Fruit fly (Drosophila melanogaster) whole organism, embryonic: ENCODE data around the gene ND-18.

Source experiments
- Abd-B ChIP-seq: fragments of 200-800 bp; sonication (Bioruptor generic); optimal IDR thresholded peaks from 2 replicates; lab custom pipeline; 2018; ENCODE audit warnings: missing biosample characterization, mild to moderate bottlenecking, missing genetic modification characterization, moderate library complexity
- Aef1 ChIP-seq: fragments of 200-800 bp; sonication (Bioruptor generic); IDR thresholded peaks from 3 replicates; pipeline ENCODE4 v1.3.6; 2022; ENCODE audit warnings: missing biosample characterization, missing genetic modification characterization
- B-H1 ChIP-seq: fragments of 200-800 bp; sonication (Bioruptor generic); IDR thresholded peaks from 3 replicates; pipeline ENCODE4 v1.3.6; 2022; ENCODE audit warnings: missing biosample characterization, missing genetic modification characterization
- Bgb ChIP-seq: fragments of 200-800 bp; sonication (Bioruptor generic); IDR thresholded peaks from 2 replicates; pipeline ENCODE4 v1.3.6; 2022; ENCODE audit warnings: missing biosample characterization, missing genetic modification characterization; ENCODE audit not compliant: partially characterized antibody
- CG10321 ChIP-seq: fragments of 200-800 bp; sonication (Bioruptor generic); IDR thresholded peaks from 2 replicates; pipeline ENCODE4 v1.3.6; 2022; ENCODE audit warnings: missing biosample characterization, missing genetic modification characterization
- CG12219 ChIP-seq: fragments of 200-800 bp; sonication (Bioruptor generic); optimal IDR thresholded peaks from 3 replicates; lab custom pipeline; 2018; ENCODE audit warnings: missing biosample characterization, mild to moderate bottlenecking, missing genetic modification characterization
- CG12942 ChIP-seq: fragments of 200-800 bp; sonication (Bioruptor generic); optimal IDR thresholded peaks from 3 replicates; lab custom pipeline; 2016; ENCODE audit warnings: missing biosample characterization, missing genetic modification characterization
- CG13424 ChIP-seq: fragments of 200-800 bp; sonication (Bioruptor generic); optimal IDR thresholded peaks from 2 replicates; lab custom pipeline; 2019; ENCODE audit warnings: missing biosample characterization, mild to moderate bottlenecking, missing genetic modification characterization, moderate library complexity
- CG15514 ChIP-seq: fragments of 200-800 bp; sonication (Bioruptor generic); optimal IDR thresholded peaks from 3 replicates; lab custom pipeline; 2017; ENCODE audit warnings: missing biosample characterization, missing genetic modification characterization, mild to moderate bottlenecking, moderate library complexity, missing genetic modification reagents
- CG15696 ChIP-seq: fragments of 200-800 bp; sonication (Bioruptor generic); optimal IDR thresholded peaks from 2 replicates; lab custom pipeline; 2019; ENCODE audit warnings: missing biosample characterization, mild to moderate bottlenecking, missing genetic modification characterization, moderate library complexity
- CG1603 ChIP-seq: fragments of 200-800 bp; sonication (Bioruptor generic); optimal IDR thresholded peaks from 2 replicates; lab custom pipeline; 2019; ENCODE audit warnings: missing biosample characterization, mild to moderate bottlenecking, missing genetic modification characterization, moderate library complexity
- CG17328 ChIP-seq: fragments of 200-800 bp; sonication (Bioruptor generic); IDR thresholded peaks from 2 replicates; pipeline ENCODE4 v1.3.6; 2022; ENCODE audit warnings: missing biosample characterization, missing genetic modification characterization
- CG2875 ChIP-seq: fragments of 200-800 bp; sonication (Bioruptor generic); optimal IDR thresholded peaks from 2 replicates; lab custom pipeline; 2017; ENCODE audit warnings: missing biosample characterization, mild to moderate bottlenecking, missing genetic modification characterization, missing genetic modification reagents
- CG33557 ChIP-seq: fragments of 200-800 bp; sonication (Bioruptor generic); optimal IDR thresholded peaks from 2 replicates; lab custom pipeline; 2019; ENCODE audit warnings: missing biosample characterization, mild to moderate bottlenecking, missing genetic modification characterization, moderate library complexity
- CG3407 ChIP-seq: fragments of 200-800 bp; sonication (Bioruptor generic); optimal IDR thresholded peaks from 2 replicates; lab custom pipeline; 2018; ENCODE audit warnings: missing biosample characterization, mild to moderate bottlenecking, missing genetic modification characterization
- CG3847 ChIP-seq: fragments of 200-800 bp; sonication (Bioruptor generic); IDR thresholded peaks from 2 replicates; pipeline ENCODE4 v1.3.6; 2022; ENCODE audit warnings: missing biosample characterization, missing genetic modification characterization
- CG3995 ChIP-seq: fragments of 200-800 bp; sonication (Bioruptor generic); optimal IDR thresholded peaks from 3 replicates; lab custom pipeline; 2016; ENCODE audit warnings: missing biosample characterization, missing genetic modification characterization
- CG4360 ChIP-seq: fragments of 200-800 bp; sonication (Bioruptor generic); IDR thresholded peaks from 2 replicates; pipeline ENCODE4 v1.3.6; 2022; ENCODE audit warnings: missing biosample characterization, missing genetic modification characterization
- CG4730 ChIP-seq: fragments of 200-800 bp; sonication (Bioruptor generic); IDR thresholded peaks from 2 replicates; pipeline ENCODE4 v1.3.6; 2022; ENCODE audit warnings: missing biosample characterization, missing genetic modification characterization
- CG7928 ChIP-seq: fragments of 200-800 bp; sonication (Bioruptor generic); optimal IDR thresholded peaks from 2 replicates; lab custom pipeline; 2017; ENCODE audit warnings: missing biosample characterization, mild to moderate bottlenecking, missing genetic modification characterization
- CG9876 ChIP-seq: fragments of 200-800 bp; sonication (Bioruptor generic); optimal IDR thresholded peaks from 2 replicates; lab custom pipeline; 2016; ENCODE audit warnings: missing biosample characterization, missing genetic modification characterization
- CTCF ChIP-seq: fragments of 200-800 bp; sonication (Bioruptor generic); optimal IDR thresholded peaks from 2 replicates; lab custom pipeline; 2017; ENCODE audit warnings: missing biosample characterization, mild to moderate bottlenecking, missing genetic modification characterization, moderate library complexity
- Deaf1 ChIP-seq: fragments of 200-800 bp; optimal IDR thresholded peaks from 3 replicates; lab custom pipeline; 2019; ENCODE audit warnings: missing biosample characterization, mild to moderate bottlenecking, missing genetic modification characterization, moderate library complexity
- Dip3 ChIP-seq: fragments of 200-800 bp; sonication (Bioruptor generic); optimal IDR thresholded peaks from 3 replicates; lab custom pipeline; 2016; ENCODE audit warnings: missing biosample characterization, missing genetic modification characterization
- Eip74EF ChIP-seq, 2 experiments: fragments of 200-800 bp in 1 of 2; fragments of >200 bp in 1 of 2; sonication (Bioruptor generic) in 1 of 2; optimal IDR thresholded peaks; 2 replicates each; lab custom pipeline; 2017 to 2019; ENCODE audit warnings: missing biosample characterization in 2 of 2, missing genetic modification characterization in 2 of 2, mild to moderate bottlenecking in 1 of 2, moderate library complexity in 1 of 2
- Ets97D ChIP-seq: fragments of 200-800 bp; sonication (Bioruptor generic); optimal IDR thresholded peaks from 3 replicates; lab custom pipeline; 2016; ENCODE audit warnings: missing biosample characterization, missing genetic modification characterization
- Fer2 ChIP-seq: fragments of 200-800 bp; sonication (Bioruptor generic); optimal IDR thresholded peaks from 2 replicates; lab custom pipeline; 2018; ENCODE audit warnings: missing biosample characterization, mild to moderate bottlenecking, missing genetic modification characterization, moderate library complexity
- GATAe ChIP-seq: fragments of 200-800 bp; sonication (Bioruptor generic); conservative IDR thresholded peaks from 2 replicates; pipeline ENCODE4 v1.3.6; 2022; ENCODE audit warnings: missing biosample characterization, missing genetic modification characterization
- MESR4 ChIP-seq: fragments of 200-800 bp; sonication (Bioruptor generic); optimal IDR thresholded peaks from 2 replicates; lab custom pipeline; 2018; ENCODE audit warnings: missing biosample characterization, mild to moderate bottlenecking, missing genetic modification characterization, moderate library complexity
- Mad ChIP-seq: fragments of 200-800 bp; sonication (Bioruptor generic); optimal IDR thresholded peaks from 2 replicates; lab custom pipeline; 2016; ENCODE audit warnings: missing biosample characterization, missing genetic modification characterization
- Mrtf ChIP-seq: fragments of 200-800 bp; sonication (Bioruptor generic); IDR thresholded peaks from 3 replicates; pipeline ENCODE4 v1.3.6; 2022; ENCODE audit warnings: missing biosample characterization, missing genetic modification characterization
- NfI ChIP-seq: fragments of 200-800 bp; sonication (Bioruptor generic); optimal IDR thresholded peaks from 3 replicates; lab custom pipeline; 2018; ENCODE audit warnings: missing biosample characterization, mild to moderate bottlenecking, missing genetic modification characterization, moderate library complexity
- Oli ChIP-seq: fragments of 200-800 bp; sonication (Bioruptor generic); optimal IDR thresholded peaks from 2 replicates; lab custom pipeline; 2018; ENCODE audit warnings: missing biosample characterization, mild to moderate bottlenecking, missing genetic modification characterization, moderate library complexity
- Ssrp ChIP-seq: fragments of 200-800 bp; sonication (Bioruptor generic); optimal IDR thresholded peaks from 2 replicates; lab custom pipeline; 2018; ENCODE audit warnings: missing biosample characterization, mild to moderate bottlenecking, missing genetic modification characterization, moderate library complexity
- Stat92E ChIP-seq, 3 experiments: fragments of >200 bp in 2 of 3; fragments of 200-800 bp in 1 of 3; sonication (Bioruptor generic) in 1 of 3; optimal IDR thresholded peaks; 2 replicates each; lab custom pipeline; 2017 to 2019; ENCODE audit warnings: missing biosample characterization in 3 of 3, missing genetic modification characterization in 3 of 3, mild to moderate bottlenecking in 1 of 3, moderate library complexity in 1 of 3
- YL-1 ChIP-seq: fragments of 200-800 bp; sonication (Bioruptor generic); optimal IDR thresholded peaks from 3 replicates; lab custom pipeline; 2017; ENCODE audit warnings: missing biosample characterization, mild to moderate bottlenecking, missing genetic modification characterization
- ab ChIP-seq: fragments of 200-800 bp; sonication (Bioruptor generic); optimal IDR thresholded peaks from 2 replicates; lab custom pipeline; 2016; ENCODE audit warnings: missing biosample characterization, missing genetic modification characterization
- aop ChIP-seq: fragments of 200-800 bp; sonication (Bioruptor generic); IDR thresholded peaks from 2 replicates; pipeline ENCODE4 v1.3.6; 2022; ENCODE audit warnings: missing biosample characterization, missing genetic modification characterization
- ase ChIP-seq: fragments of 200-800 bp; sonication (Bioruptor generic); IDR thresholded peaks from 3 replicates; pipeline ENCODE4 v1.3.6; 2022; ENCODE audit warnings: missing biosample characterization, missing genetic modification characterization
- disco-r ChIP-seq: fragments of 200-800 bp; sonication (Bioruptor generic); optimal IDR thresholded peaks from 2 replicates; lab custom pipeline; 2016; ENCODE audit warnings: missing biosample characterization, missing genetic modification characterization
- grau ChIP-seq: fragments of 200-800 bp; optimal IDR thresholded peaks from 3 replicates; lab custom pipeline; 2019; ENCODE audit warnings: missing biosample characterization, mild to moderate bottlenecking, missing genetic modification characterization, moderate library complexity
- gt ChIP-seq: fragments of 200-800 bp; sonication (Bioruptor generic); IDR thresholded peaks from 2 replicates; pipeline ENCODE4 v1.3.6; 2022; ENCODE audit warnings: missing biosample characterization, missing genetic modification characterization
- jumu ChIP-seq: fragments of 200-800 bp; sonication (Bioruptor generic); optimal IDR thresholded peaks from 3 replicates; lab custom pipeline; 2016; ENCODE audit warnings: missing biosample characterization, missing genetic modification characterization
- kni ChIP-seq: fragments of 200-800 bp; sonication (Bioruptor generic); optimal IDR thresholded peaks from 3 replicates; lab custom pipeline; 2017; ENCODE audit warnings: mild to moderate bottlenecking, missing biosample characterization, missing genetic modification reagents, missing genetic modification characterization
- lilli ChIP-seq: fragments of 200-800 bp; sonication (Bioruptor generic); optimal IDR thresholded peaks from 3 replicates; lab custom pipeline; 2016; ENCODE audit warnings: missing biosample characterization, missing genetic modification characterization
- pb ChIP-seq: fragments of 200-800 bp; sonication (Bioruptor generic); optimal IDR thresholded peaks from 3 replicates; lab custom pipeline; 2016; ENCODE audit warnings: missing biosample characterization, missing genetic modification characterization
- pita ChIP-seq: fragments of 200-800 bp; sonication (Bioruptor generic); optimal IDR thresholded peaks from 2 replicates; lab custom pipeline; 2017; ENCODE audit warnings: missing biosample characterization, mild to moderate bottlenecking, missing genetic modification characterization
- scrt ChIP-seq: fragments of 200-800 bp; sonication (Bioruptor generic); optimal IDR thresholded peaks from 2 replicates; lab custom pipeline; 2018; ENCODE audit warnings: missing biosample characterization, mild to moderate bottlenecking, missing genetic modification characterization, moderate library complexity
- sens-2 ChIP-seq: fragments of 200-800 bp; sonication (Bioruptor generic); IDR thresholded peaks from 2 replicates; pipeline ENCODE4 v1.3.6; 2022; ENCODE audit warnings: missing biosample characterization, missing genetic modification characterization
- sim ChIP-seq: fragments of 200-800 bp; sonication (Bioruptor generic); IDR thresholded peaks from 2 replicates; pipeline ENCODE4 v1.3.6; 2022; ENCODE audit warnings: missing biosample characterization, missing genetic modification characterization

ND-18 gene

dm6 chrX:19505334-19506185 is 13.3 kb downstream of the ND-18 start (continued):
- TF ChIP-seq Dip3 (GFP tag; lab: Kevin White, UChicago) (peak; percentile 7), Aef1 (no peak), Deaf1 (tag; lab: Kevin White, UChicago) (peak; percentile 78), CG12942 (GFP tag; lab: Kevin White, UChicago) (no peak), ase (no peak), CG2875 (GFP tag; lab: Kevin White, UChicago) (no peak), Stat92E (GFP tag; optimal IDR thresholded peaks at IDR 0.05; lab: Kevin White, UChicago) (peak in 1 of 3 experiments; percentile 5), GATAe (GFP tag; lab: Robert Waterston, UW) (no peak), CG10321 (GFP tag; lab: Robert Waterston, UW) (no peak), YL-1 (GFP tag; lab: Kevin White, UChicago) (no peak), pb (GFP tag; lab: Kevin White, UChicago) (no peak), MESR4 (GFP tag; lab: Kevin White, UChicago) (peak; percentile 15), CG13424 (tag; lab: Kevin White, UChicago) (peak; percentile 3), CG15514 (peak; percentile 90), scrt (GFP tag; lab: Kevin White, UChicago) (no peak), Oli (no peak), CG33557 (GFP tag; lab: Kevin White, UChicago) (no peak), CG3407 (GFP tag; lab: Kevin White, UChicago) (no peak), CG15696 (tag; lab: Kevin White, UChicago) (no peak), Mrtf (GFP tag; lab: Robert Waterston, UW) (no peak), lilli (GFP tag; lab: Kevin White, UChicago) (peak; percentile 64), CG17328 (GFP tag; lab: Robert Waterston, UW) (no peak), NfI (no peak), sim (no peak), aop (GFP tag; lab: Robert Waterston, UW) (no peak), disco-r (GFP tag; lab: Kevin White, UChicago) (no peak), CG12219 (GFP tag; lab: Kevin White, UChicago) (no peak), sens-2 (GFP tag; lab: Robert Waterston, UW) (no peak), Ssrp (tag; lab: Kevin White, UChicago) (no peak), Abd-B (GFP tag; lab: Kevin White, UChicago) (no peak), Eip74EF (GFP tag; optimal IDR thresholded peaks at IDR 0.05; lab: Kevin White, UChicago) (no peak), CG3847 (GFP tag; lab: Robert Waterston, UW) (peak; percentile 58), CTCF (GFP tag; lab: Kevin White, UChicago) (peak; percentile 29), jumu (GFP tag; lab: Kevin White, UChicago) (no peak), CG1603 (tag; lab: Kevin White, UChicago) (no peak), kni (GFP tag; lab: Kevin White, UChicago) (no peak), ab (GFP tag; lab: Kevin White, UChicago) (no peak), CG4730 (GFP tag; lab: Robert Waterston, UW) (no peak), grau (tag; lab: Kevin White, UChicago) (no peak), Bgb (GFP tag; lab: Robert Waterston, UW) (peak; percentile 90), pita (no peak), Ets97D (peak; percentile 74), CG3995 (GFP tag; lab: Kevin White, UChicago) (peak; percentile 77), Mad (peak; percentile 7), CG4360 (GFP tag; lab: Robert Waterston, UW) (no peak), gt (GFP tag; lab: Robert Waterston, UW) (no peak), CG7928 (GFP tag; lab: Kevin White, UChicago) (no peak), Fer2 (tag; lab: Kevin White, UChicago) (no peak), B-H1 (GFP tag; lab: Robert Waterston, UW) (no peak), CG9876 (GFP tag; lab: Kevin White, UChicago) (no peak)
